Worm (Caenorhabditis elegans): ENCODE results near the gene F48G7.10.

- no peak for TF ChIP-seq ceh-79 (tag; optimal IDR thresholded peaks at IDR 0.05)
- TF ChIP-seq athp-1 (tag; optimal IDR thresholded peaks at IDR 0.05), result no peak
- TF ChIP-seq attf-6 (GFP tag; IDR thresholded peaks at IDR 0.05), result no peak
- TF ChIP-seq dpl-1 (GFP tag; optimal IDR thresholded peaks at IDR 0.05), result no peak
- no peak for TF ChIP-seq B0035.1 (tag; optimal IDR thresholded peaks at IDR 0.05)
- TF ChIP-seq pha-4 (tag; optimal IDR thresholded peaks at IDR 0.05), result no peak
- TF ChIP-seq rec-8 (tag; optimal IDR thresholded peaks at IDR 0.05), result no peak
- no peak for TF ChIP-seq K12H6.12 (tag; optimal IDR thresholded peaks at IDR 0.05)
- TF ChIP-seq sea-2 (GFP tag; IDR thresholded peaks at IDR 0.05), result no peak
These were observed 44.6 kb downstream of the F48G7.10 start, which contains the start of gene ZK488.6 for ce11 chrV:590182-590581.

All from whole organism, young adult.